Fruit fly (Drosophila melanogaster) whole organism, embryonic: ENCODE measurements around the gene Peritrophin-15a.
A peak's percentile ranks its signal among the peaks of the same experiment; 100 is the strongest.

Experiments used
- CG10431 ChIP-seq: fragments of 200-800 bp; sonication (Bioruptor generic); optimal IDR thresholded peaks from 3 replicates; lab custom pipeline; 2018; ENCODE audit warnings: missing biosample characterization, mild to moderate bottlenecking, missing genetic modification characterization
- CG10959 ChIP-seq: fragments of 200-800 bp; sonication (Bioruptor generic); IDR thresholded peaks from 2 replicates; pipeline ENCODE4 v1.3.6; 2022; ENCODE audit warnings: missing biosample characterization, missing genetic modification characterization
- CG11093 ChIP-seq: fragments of 200-800 bp; sonication (Bioruptor generic); IDR thresholded peaks from 3 replicates; pipeline ENCODE4 v1.3.6; 2022; ENCODE audit warnings: missing biosample characterization, missing genetic modification characterization
- CG12104 ChIP-seq: fragments of 200-800 bp; sonication (Bioruptor generic); optimal IDR thresholded peaks from 3 replicates; lab custom pipeline; 2016; ENCODE audit warnings: missing biosample characterization, missing genetic modification characterization
- CG12236 ChIP-seq: fragments of 200-800 bp; sonication (Bioruptor generic); optimal IDR thresholded peaks from 2 replicates; lab custom pipeline; 2016; ENCODE audit warnings: missing biosample characterization, missing genetic modification characterization
- CG13123 ChIP-seq: fragments of 200-800 bp; sonication (Bioruptor generic); optimal IDR thresholded peaks from 2 replicates; lab custom pipeline; 2016; ENCODE audit warnings: missing biosample characterization, missing genetic modification characterization
- CG13775 ChIP-seq: fragments of 200-800 bp; sonication (Bioruptor generic); optimal IDR thresholded peaks from 3 replicates; lab custom pipeline; 2017; ENCODE audit warnings: missing biosample characterization, mild to moderate bottlenecking, missing genetic modification characterization
- CG14710 ChIP-seq: fragments of 200-800 bp; sonication (Bioruptor generic); optimal IDR thresholded peaks from 3 replicates; lab custom pipeline; 2019; ENCODE audit warnings: missing biosample characterization, mild to moderate bottlenecking, missing genetic modification characterization, moderate library complexity
- CG1529 ChIP-seq: fragments of 200-800 bp; sonication (Bioruptor generic); optimal IDR thresholded peaks from 3 replicates; lab custom pipeline; 2018; ENCODE audit warnings: missing biosample characterization, missing genetic modification characterization
- CG1647 ChIP-seq: fragments of 200-800 bp; sonication (Bioruptor generic); optimal IDR thresholded peaks from 3 replicates; lab custom pipeline; 2016; ENCODE audit warnings: missing biosample characterization, missing genetic modification characterization
- CG17612 ChIP-seq: fragments of 200-800 bp; sonication (Bioruptor generic); IDR thresholded peaks from 2 replicates; pipeline ENCODE4 v1.3.6; 2022; ENCODE audit warnings: missing biosample characterization, missing genetic modification characterization
- CG18262 ChIP-seq: fragments of 200-800 bp; optimal IDR thresholded peaks from 3 replicates; lab custom pipeline; 2019; ENCODE audit warnings: missing biosample characterization, mild to moderate bottlenecking, missing genetic modification characterization, moderate library complexity
- CG18599 ChIP-seq: fragments of 200-800 bp; sonication (Bioruptor generic); optimal IDR thresholded peaks from 3 replicates; lab custom pipeline; 2017; ENCODE audit warnings: missing biosample characterization, missing genetic modification characterization, mild to moderate bottlenecking, moderate library complexity, missing genetic modification reagents
- CG2116 ChIP-seq: fragments of 200-800 bp; sonication (Bioruptor generic); optimal IDR thresholded peaks from 3 replicates; lab custom pipeline; 2018; ENCODE audit warnings: missing biosample characterization, mild to moderate bottlenecking, missing genetic modification characterization
- CG6813 ChIP-seq: fragments of 200-800 bp; sonication (Bioruptor generic); optimal IDR thresholded peaks from 2 replicates; lab custom pipeline; 2017; ENCODE audit warnings: missing biosample characterization, missing genetic modification characterization, mild to moderate bottlenecking, moderate library complexity, missing genetic modification reagents
- CG7271 ChIP-seq: fragments of 200-800 bp; sonication (Bioruptor generic); optimal IDR thresholded peaks from 2 replicates; lab custom pipeline; 2018; ENCODE audit warnings: missing biosample characterization, mild to moderate bottlenecking, missing genetic modification characterization, moderate library complexity
- CG7372 ChIP-seq: fragments of 200-800 bp; sonication (Bioruptor generic); IDR thresholded peaks from 2 replicates; pipeline ENCODE4 v1.3.6; 2022; ENCODE audit warnings: missing biosample characterization, missing genetic modification characterization
- CG7745 ChIP-seq: fragments of 200-800 bp; sonication (Bioruptor generic); optimal IDR thresholded peaks from 2 replicates; lab custom pipeline; 2018; ENCODE audit warnings: missing biosample characterization, mild to moderate bottlenecking, missing genetic modification characterization, moderate library complexity
- CG7786 ChIP-seq: fragments of 200-800 bp; sonication (Bioruptor generic); optimal IDR thresholded peaks from 2 replicates; lab custom pipeline; 2016; ENCODE audit warnings: missing biosample characterization, missing genetic modification characterization
- CG9797 ChIP-seq: fragments of 200-800 bp; sonication (Bioruptor generic); optimal IDR thresholded peaks from 3 replicates; lab custom pipeline; 2018; ENCODE audit warnings: missing biosample characterization, mild to moderate bottlenecking, missing genetic modification characterization
- CG9817 ChIP-seq: fragments of 200-800 bp; sonication (Bioruptor generic); optimal IDR thresholded peaks from 2 replicates; lab custom pipeline; 2018; ENCODE audit warnings: missing biosample characterization, mild to moderate bottlenecking, missing genetic modification characterization, moderate library complexity
- Dbx ChIP-seq: fragments of 200-800 bp; sonication (Bioruptor generic); IDR thresholded peaks from 3 replicates; pipeline ENCODE4 v1.3.6; 2022; ENCODE audit warnings: missing biosample characterization, missing genetic modification characterization
- Deaf1 ChIP-seq: fragments of 200-800 bp; optimal IDR thresholded peaks from 3 replicates; lab custom pipeline; 2019; ENCODE audit warnings: missing biosample characterization, mild to moderate bottlenecking, missing genetic modification characterization, moderate library complexity
- Dll ChIP-seq: fragments of 200-800 bp; sonication (Bioruptor generic); IDR thresholded peaks from 4 replicates; pipeline ENCODE4 v1.3.6; 2022; ENCODE audit warnings: missing biosample characterization, missing genetic modification characterization; ENCODE audit not compliant: partially characterized antibody
- Gug ChIP-seq: fragments of 200-800 bp; sonication (Bioruptor generic); IDR thresholded peaks from 4 replicates; pipeline ENCODE4 v1.3.6; 2022; ENCODE audit warnings: missing biosample characterization, missing genetic modification characterization
- Hr78 ChIP-seq, 2 experiments: fragments of 200-800 bp in 1 of 2; fragments of >200 bp in 1 of 2; sonication (Bioruptor generic) in 1 of 2; optimal IDR thresholded peaks; 2 replicates each; lab custom pipeline; 2017 to 2019; ENCODE audit warnings: missing biosample characterization in 2 of 2, missing genetic modification characterization in 2 of 2, mild to moderate bottlenecking in 1 of 2, moderate library complexity in 1 of 2
- Lpt ChIP-seq: fragments of >200 bp; optimal IDR thresholded peaks from 2 replicates; lab custom pipeline; 2018; ENCODE audit warnings: missing biosample characterization, missing genetic modification characterization
- Optix ChIP-seq: fragments of 200-800 bp; sonication (Bioruptor generic); IDR thresholded peaks from 3 replicates; pipeline ENCODE4 v1.3.6; 2022; ENCODE audit warnings: missing biosample characterization, missing genetic modification characterization
- Xrp1 ChIP-seq: fragments of 200-800 bp; sonication (Bioruptor generic); IDR thresholded peaks from 2 replicates; pipeline ENCODE4 v1.3.6; 2022; ENCODE audit warnings: missing biosample characterization, missing genetic modification characterization
- ap ChIP-seq: fragments of 200-800 bp; sonication (Bioruptor generic); IDR thresholded peaks from 2 replicates; pipeline ENCODE4 v1.3.6; 2022; ENCODE audit warnings: missing biosample characterization, missing genetic modification characterization
- az2 ChIP-seq: fragments of 200-800 bp; sonication (Bioruptor generic); optimal IDR thresholded peaks from 3 replicates; lab custom pipeline; 2016; ENCODE audit warnings: missing biosample characterization, missing genetic modification characterization
- bowl ChIP-seq: fragments of 200-800 bp; sonication (Bioruptor generic); IDR thresholded peaks from 2 replicates; pipeline ENCODE4 v1.3.6; 2022; ENCODE audit warnings: missing biosample characterization, missing genetic modification characterization
- chm ChIP-seq: fragments of 200-800 bp; sonication (Bioruptor generic); IDR thresholded peaks from 2 replicates; pipeline ENCODE4 v1.3.6; 2022; ENCODE audit warnings: missing biosample characterization, missing genetic modification characterization
- danr ChIP-seq: fragments of 200-800 bp; sonication (Bioruptor generic); IDR thresholded peaks from 2 replicates; pipeline ENCODE4 v1.3.6; 2022; ENCODE audit warnings: missing biosample characterization, missing genetic modification characterization
- disco-r ChIP-seq: fragments of 200-800 bp; sonication (Bioruptor generic); optimal IDR thresholded peaks from 2 replicates; lab custom pipeline; 2016; ENCODE audit warnings: missing biosample characterization, missing genetic modification characterization
- dmrt99B ChIP-seq: fragments of 200-800 bp; sonication (Bioruptor generic); optimal IDR thresholded peaks from 2 replicates; lab custom pipeline; 2018; ENCODE audit warnings: missing biosample characterization, mild to moderate bottlenecking, missing genetic modification characterization, moderate library complexity
- esg ChIP-seq: fragments of 200-800 bp; sonication (Bioruptor generic); conservative IDR thresholded peaks from 2 replicates; pipeline ENCODE4 v1.3.6; 2022; ENCODE audit warnings: missing biosample characterization, missing genetic modification characterization
- gcm2 ChIP-seq: fragments of 200-800 bp; sonication (Bioruptor generic); optimal IDR thresholded peaks from 2 replicates; lab custom pipeline; 2016; ENCODE audit warnings: missing biosample characterization, missing genetic modification characterization
- h ChIP-seq: fragments of >200 bp; optimal IDR thresholded peaks from 2 replicates; lab custom pipeline; 2017
- insv ChIP-seq, 2 experiments: fragments of 200-800 bp; sonication (Bioruptor generic); optimal IDR thresholded peaks; 3 replicates each; lab custom pipeline; 2016 to 2018; ENCODE audit warnings: missing biosample characterization in 2 of 2, missing genetic modification characterization in 2 of 2
- peb ChIP-seq: fragments of 200-800 bp; sonication (Bioruptor generic); IDR thresholded peaks from 2 replicates; pipeline ENCODE4 v1.3.6; 2022; ENCODE audit warnings: missing biosample characterization, missing genetic modification characterization
- pho ChIP-seq: fragments of 200-800 bp; sonication (Bioruptor generic); optimal IDR thresholded peaks from 2 replicates; lab custom pipeline; 2016; ENCODE audit warnings: missing biosample characterization, missing genetic modification characterization
- psq ChIP-seq: fragments of 200-800 bp; sonication (Bioruptor generic); optimal IDR thresholded peaks from 2 replicates; lab custom pipeline; 2017; ENCODE audit warnings: missing biosample characterization, missing genetic modification characterization
- scrt ChIP-seq: fragments of 200-800 bp; sonication (Bioruptor generic); optimal IDR thresholded peaks from 2 replicates; lab custom pipeline; 2018; ENCODE audit warnings: missing biosample characterization, mild to moderate bottlenecking, missing genetic modification characterization, moderate library complexity
- sqz ChIP-seq: fragments of 200-800 bp; sonication (Bioruptor generic); optimal IDR thresholded peaks from 3 replicates; lab custom pipeline; 2018; ENCODE audit warnings: missing biosample characterization, mild to moderate bottlenecking, missing genetic modification characterization
- ttk ChIP-seq: fragments of 200-800 bp; sonication (Bioruptor generic); IDR thresholded peaks from 2 replicates; pipeline ENCODE4 v2.1.2; 2022; ENCODE audit warnings: missing biosample characterization, missing genetic modification characterization
- vnd ChIP-seq: fragments of 200-800 bp; sonication (Bioruptor generic); IDR thresholded peaks from 3 replicates; pipeline ENCODE4 v1.3.6; 2022; ENCODE audit warnings: missing biosample characterization, missing genetic modification characterization; ENCODE audit not compliant: partially characterized antibody
- wek ChIP-seq: fragments of 200-800 bp; sonication (Bioruptor generic); optimal IDR thresholded peaks from 3 replicates; lab custom pipeline; 2018; ENCODE audit warnings: missing biosample characterization, mild to moderate bottlenecking, missing genetic modification characterization, moderate library complexity
- z ChIP-seq: fragments of 200-800 bp; sonication (Bioruptor generic); IDR thresholded peaks from 3 replicates; pipeline ENCODE4 v1.3.6; 2022; ENCODE audit warnings: missing biosample characterization, missing genetic modification characterization
- zfh1 ChIP-seq: fragments of 200-800 bp; sonication (Bioruptor generic); IDR thresholded peaks from 3 replicates; pipeline ENCODE4 v1.3.6; 2022; ENCODE audit warnings: missing biosample characterization, missing genetic modification characterization

Gene Peritrophin-15a

dm6 chr2L:8365701-8366643, 29.9 kb downstream of the Peritrophin-15a start, which contains the start of gene Pp2A-29B (continued):
- TF ChIP-seq chm (GFP tag; lab: Robert Waterston, UW) (no peak), gcm2 (no peak), CG14710 (tag; lab: Kevin White, UChicago) (peak; percentile 83), CG7786 (GFP tag; lab: Kevin White, UChicago) (no peak), CG1647 (GFP tag; lab: Kevin White, UChicago) (no peak), Hr78 (GFP tag; optimal IDR thresholded peaks at IDR 0.05; lab: Kevin White, UChicago) (no peak), wek (GFP tag; lab: Kevin White, UChicago) (no peak), vnd (GFP tag; lab: Robert Waterston, UW) (peak; percentile 100), ttk (GFP tag; lab: Robert Waterston, UW) (no peak), CG13123 (GFP tag; lab: Kevin White, UChicago) (no peak), dmrt99B (no peak), Dll (GFP tag; lab: Robert Waterston, UW) (peak; percentile 100), z (no peak), CG12236 (no peak), CG18599 (no peak), bowl (GFP tag; lab: Robert Waterston, UW) (no peak), Optix (GFP tag; lab: Robert Waterston, UW) (no peak), sqz (GFP tag; lab: Kevin White, UChicago) (peak; percentile 93), CG11093 (GFP tag; lab: Robert Waterston, UW) (no peak), esg (GFP tag; lab: Robert Waterston, UW) (no peak), CG9817 (peak; percentile 17), CG7271 (tag; lab: Kevin White, UChicago) (no peak), CG1529 (GFP tag; lab: Kevin White, UChicago) (no peak), zfh1 (no peak), scrt (GFP tag; lab: Kevin White, UChicago) (peak; percentile 22), az2 (GFP tag; lab: Kevin White, UChicago) (peak; percentile 3), peb (no peak), CG18262 (tag; lab: Kevin White, UChicago) (peak; percentile 45), psq (GFP tag; lab: Kevin White, UChicago) (no peak), CG13775 (GFP tag; lab: Kevin White, UChicago) (peak; percentile 40), danr (no peak), CG17612 (GFP tag; lab: Robert Waterston, UW) (no peak), h (lab: Kevin White, UChicago) (no peak), Lpt (no peak), CG2116 (peak; percentile 91), disco-r (GFP tag; lab: Kevin White, UChicago) (no peak), ap (no peak), insv (GFP tag; optimal IDR thresholded peaks at IDR 0.05; lab: Kevin White, UChicago) (peak in 1 of 2 experiments; percentile 25), CG10431 (GFP tag; lab: Kevin White, UChicago) (no peak), Deaf1 (tag; lab: Kevin White, UChicago) (peak; percentile 7), Xrp1 (GFP tag; lab: Robert Waterston, UW) (no peak), CG9797 (GFP tag; lab: Kevin White, UChicago) (peak; percentile 55), Dbx (GFP tag; lab: Robert Waterston, UW) (peak; percentile 69), CG7372 (no peak), CG7745 (tag; lab: Kevin White, UChicago) (no peak), CG6813 (GFP tag; lab: Kevin White, UChicago) (no peak), CG10959 (no peak), Gug (GFP tag; lab: Robert Waterston, UW) (peak; percentile 8; the same call in 1 of the 4 replicates), pho (GFP tag; lab: Kevin White, UChicago) (no peak), CG12104 (GFP tag; lab: Kevin White, UChicago) (no peak)
